Worm (Caenorhabditis elegans) whole organism, L4/young adult: Measurements from ENCODE around the gene srz-18.

ENCODE experiments used
- W03F9.2 ChIP-seq: fragments of 150-350 bp; optimal IDR thresholded peaks from 2 replicates; lab custom pipeline; 2014; ENCODE audit warnings: missing biosample characterization, missing genetic modification characterization
- dao-5 ChIP-seq: sonication (generic microtip); optimal IDR thresholded peaks from 2 replicates; lab custom pipeline; 2016; ENCODE audit warnings: missing genotype, missing genetic modification characterization, moderate library complexity, missing compliant biosample characterization
- him-1 ChIP-seq: sonication (generic microtip); optimal IDR thresholded peaks from 2 replicates; lab custom pipeline; 2016; ENCODE audit warnings: missing genotype, missing genetic modification reagents, missing genetic modification characterization, missing compliant biosample characterization

DNA sequence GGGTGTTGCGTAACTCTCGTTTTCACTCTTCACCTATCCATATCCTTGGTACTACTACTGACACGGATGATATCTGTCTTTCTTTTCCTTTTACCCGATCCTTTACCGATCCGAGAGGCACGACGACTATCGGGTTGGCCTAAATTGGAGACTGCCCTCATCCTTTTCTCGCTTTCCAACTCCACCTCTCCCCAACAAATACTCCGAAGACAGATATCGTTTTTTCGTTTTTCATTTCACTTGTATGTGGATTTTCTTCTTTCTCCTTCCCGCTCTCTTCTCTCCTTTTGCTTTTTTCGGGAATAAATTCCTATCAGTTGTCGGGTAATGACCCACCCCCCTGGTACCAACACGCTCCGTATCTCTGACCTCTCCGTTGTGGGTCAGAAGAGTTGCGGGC is 38.4 kb downstream of the srz-18 start:
- TF ChIP-seq dao-5 (tag; lab: Kevin White, UChicago) (no peak), him-1 (no peak), W03F9.2 (tag; lab: Kevin White, UChicago) (no peak)
